Worm (Caenorhabditis elegans) whole organism, L3 larva: ENCODE measurements around the gene oef-1.

ENCODE experiments used
- R02D3.7 ChIP-seq: fragments of 150-350 bp; optimal IDR thresholded peaks from 2 replicates; lab custom pipeline; 2014; ENCODE audit warnings: missing biosample characterization, missing genetic modification characterization
- ZK546.5 ChIP-seq: sonication (generic microtip); optimal IDR thresholded peaks from 2 replicates; lab custom pipeline; 2017; ENCODE audit warnings: missing biosample characterization, missing genetic modification characterization
- aly-2 ChIP-seq: fragments of 150-350 bp; optimal IDR thresholded peaks from 2 replicates; lab custom pipeline; 2014; ENCODE audit warnings: missing biosample characterization, missing genetic modification characterization
- ama-1 ChIP-seq: fragments of 150-350 bp; optimal IDR thresholded peaks from 2 replicates; lab custom pipeline; 2018
- ceh-16 ChIP-seq: sonication (generic microtip); optimal IDR thresholded peaks from 2 replicates; lab custom pipeline; 2017; ENCODE audit warnings: missing biosample characterization, missing genetic modification characterization
- ceh-82 ChIP-seq: fragments of 150-350 bp; optimal IDR thresholded peaks from 2 replicates; lab custom pipeline; 2014; ENCODE audit warnings: missing biosample characterization, missing genetic modification characterization
- ceh-9 ChIP-seq: sonication (generic microtip); optimal IDR thresholded peaks from 2 replicates; lab custom pipeline; 2018; ENCODE audit warnings: missing biosample characterization, missing genetic modification characterization
- daf-12 ChIP-seq: fragments of 150-350 bp; optimal IDR thresholded peaks from 2 replicates; lab custom pipeline; 2014; ENCODE audit warnings: missing biosample characterization, missing genetic modification reagents, missing genetic modification characterization
- egl-27 ChIP-seq: sonication (generic microtip); optimal IDR thresholded peaks from 4 replicates; lab custom pipeline; 2017; ENCODE audit warnings: missing biosample characterization, missing genetic modification reagents, missing genetic modification characterization
- egl-5 ChIP-seq: fragments of 150-350 bp; optimal IDR thresholded peaks from 2 replicates; lab custom pipeline; 2017; ENCODE audit warnings: missing biosample characterization, missing genetic modification reagents, missing genetic modification characterization, inconsistent platforms
- elt-1 ChIP-seq: fragments of 150-350 bp; optimal IDR thresholded peaks from 2 replicates; lab custom pipeline; 2014; ENCODE audit warnings: missing biosample characterization, missing genetic modification characterization
- elt-2 ChIP-seq: sonication (generic microtip); optimal IDR thresholded peaks from 2 replicates; lab custom pipeline; 2016; ENCODE audit warnings: missing genetic modification reagents, mild to moderate bottlenecking, missing genetic modification characterization, missing compliant biosample characterization
- elt-3 ChIP-seq, 3 experiments: fragments of 150-350 bp in 1 of 3; sonication (generic microtip) in 2 of 3; optimal IDR thresholded peaks; 2 replicates in 2 of 3; 4 replicates in 1 of 3; lab custom pipeline; 2014 to 2017; ENCODE audit warnings: missing biosample characterization in 3 of 3, missing genetic modification characterization in 3 of 3
- eor-1 ChIP-seq, 2 experiments: fragments of 150-350 bp; optimal IDR thresholded peaks; 2 replicates each; lab custom pipeline; 2014 to 2018; ENCODE audit warnings: missing biosample characterization in 2 of 2, missing genetic modification characterization in 2 of 2
- fkh-10 ChIP-seq: sonication (generic microtip); optimal IDR thresholded peaks from 2 replicates; lab custom pipeline; 2017; ENCODE audit warnings: missing biosample characterization, missing genetic modification reagents, missing genetic modification characterization
- fos-1 ChIP-seq: fragments of 150-350 bp; optimal IDR thresholded peaks from 2 replicates; lab custom pipeline; 2014; ENCODE audit warnings: missing biosample characterization, missing genetic modification characterization
- hmg-11 ChIP-seq: sonication (generic microtip); optimal IDR thresholded peaks from 2 replicates; lab custom pipeline; 2016; ENCODE audit warnings: missing genetic modification characterization, missing compliant biosample characterization
- jun-1 ChIP-seq: fragments of 150-350 bp; optimal IDR thresholded peaks from 2 replicates; lab custom pipeline; 2014; ENCODE audit warnings: missing biosample characterization, missing genetic modification reagents, missing genetic modification characterization
- lin-15B ChIP-seq: fragments of 150-350 bp; optimal IDR thresholded peaks from 2 replicates; lab custom pipeline; 2014; ENCODE audit warnings: missing biosample characterization, missing genetic modification characterization
- lin-39 ChIP-seq: fragments of 150-350 bp; optimal IDR thresholded peaks from 2 replicates; lab custom pipeline; 2018; ENCODE audit warnings: missing biosample characterization, missing genetic modification reagents, missing genetic modification characterization
- lsy-12 ChIP-seq: sonication (generic microtip); optimal IDR thresholded peaks from 2 replicates; lab custom pipeline; 2016; ENCODE audit warnings: mild to moderate bottlenecking, missing genetic modification characterization, missing compliant biosample characterization
- mdl-1 ChIP-seq: fragments of 150-350 bp; optimal IDR thresholded peaks from 2 replicates; lab custom pipeline; 2014; ENCODE audit warnings: missing biosample characterization, missing genetic modification characterization
- mml-1 ChIP-seq: fragments of 150-350 bp; sonication (generic microtip); optimal IDR thresholded peaks from 3 replicates; lab custom pipeline; 2014; ENCODE audit warnings: missing biosample characterization, missing genetic modification characterization
- nfya-1 ChIP-seq: sonication (generic microtip); optimal IDR thresholded peaks from 2 replicates; lab custom pipeline; 2017; ENCODE audit warnings: missing genetic modification characterization, mild to moderate bottlenecking, missing compliant biosample characterization, antibody characterized with exemption, moderate library complexity; ENCODE audit not compliant: insufficient read depth
- nhr-11 ChIP-seq: fragments of 150-350 bp; optimal IDR thresholded peaks from 2 replicates; lab custom pipeline; 2014; ENCODE audit warnings: missing biosample characterization, missing genetic modification characterization
- nhr-12 ChIP-seq: fragments of 150-350 bp; optimal IDR thresholded peaks from 2 replicates; lab custom pipeline; 2014; ENCODE audit warnings: missing biosample characterization, missing genetic modification characterization
- nhr-23 ChIP-seq: fragments of 150-350 bp; optimal IDR thresholded peaks from 2 replicates; lab custom pipeline; 2014; ENCODE audit warnings: missing biosample characterization, missing genetic modification reagents, missing genetic modification characterization
- nhr-237 ChIP-seq: fragments of 150-350 bp; optimal IDR thresholded peaks from 2 replicates; lab custom pipeline; 2014; ENCODE audit warnings: missing biosample characterization, missing genetic modification characterization
- nhr-25 ChIP-seq: sonication (generic microtip); optimal IDR thresholded peaks from 2 replicates; lab custom pipeline; 2017; ENCODE audit warnings: missing biosample characterization, missing genetic modification characterization
- nhr-28 ChIP-seq: fragments of 150-350 bp; optimal IDR thresholded peaks from 2 replicates; lab custom pipeline; 2014; ENCODE audit warnings: missing biosample characterization, missing genetic modification characterization
- nhr-43 ChIP-seq: sonication (generic microtip); optimal IDR thresholded peaks from 2 replicates; lab custom pipeline; 2016; ENCODE audit warnings: mild to moderate bottlenecking, missing genetic modification characterization, missing compliant biosample characterization; ENCODE audit not compliant: poor library complexity, severe bottlenecking
- nhr-67 ChIP-seq: fragments of 150-350 bp; optimal IDR thresholded peaks from 2 replicates; lab custom pipeline; 2014; ENCODE audit warnings: missing biosample characterization, missing genetic modification characterization
- nhr-76 ChIP-seq: fragments of 150-350 bp; sonication (generic microtip); optimal IDR thresholded peaks from 5 replicates; lab custom pipeline; 2014; ENCODE audit warnings: missing biosample characterization, missing genetic modification characterization
- nhr-77 ChIP-seq: fragments of 150-350 bp; optimal IDR thresholded peaks from 2 replicates; lab custom pipeline; 2014; ENCODE audit warnings: missing biosample characterization, missing genetic modification characterization
- pha-4 ChIP-seq: fragments of 150-350 bp; optimal IDR thresholded peaks from 2 replicates; lab custom pipeline; 2014; ENCODE audit warnings: missing biosample characterization, missing genetic modification reagents, missing genetic modification characterization
- pqm-1 ChIP-seq: fragments of 150-350 bp; optimal IDR thresholded peaks from 2 replicates; lab custom pipeline; 2017; ENCODE audit warnings: missing biosample characterization, missing genetic modification characterization, inconsistent platforms
- sea-2 ChIP-seq: fragments of 150-350 bp; sonication (generic microtip); optimal IDR thresholded peaks from 4 replicates; lab custom pipeline; 2014; ENCODE audit warnings: missing biosample characterization, missing genetic modification reagents, missing genetic modification characterization
- skn-1 ChIP-seq: fragments of 150-350 bp; optimal IDR thresholded peaks from 2 replicates; lab custom pipeline; 2014; ENCODE audit warnings: missing biosample characterization, missing genetic modification characterization
- snpc-4 ChIP-seq: fragments of 150-350 bp; optimal IDR thresholded peaks from 2 replicates; lab custom pipeline; 2014; ENCODE audit warnings: missing biosample characterization, missing genetic modification characterization
- tbx-2 ChIP-seq: sonication (generic microtip); optimal IDR thresholded peaks from 2 replicates; lab custom pipeline; 2016; ENCODE audit warnings: mild to moderate bottlenecking, missing genetic modification characterization, missing compliant biosample characterization
- unc-39 ChIP-seq: sonication (generic microtip); optimal IDR thresholded peaks from 4 replicates; lab custom pipeline; 2017; ENCODE audit warnings: missing biosample characterization, missing genetic modification characterization
- unc-62 ChIP-seq: fragments of 150-350 bp; sonication (generic microtip); optimal IDR thresholded peaks from 4 replicates; lab custom pipeline; 2014; ENCODE audit warnings: missing biosample characterization, missing genetic modification reagents, missing genetic modification characterization
- zag-1 ChIP-seq: fragments of 150-350 bp; optimal IDR thresholded peaks from 2 replicates; lab custom pipeline; 2014; ENCODE audit warnings: missing biosample characterization, missing genetic modification characterization
- ztf-11 ChIP-seq: fragments of 150-350 bp; optimal IDR thresholded peaks from 2 replicates; lab custom pipeline; 2014; ENCODE audit warnings: missing biosample characterization, missing genetic modification characterization
- ztf-4 ChIP-seq: fragments of 150-350 bp; optimal IDR thresholded peaks from 2 replicates; lab custom pipeline; 2014; ENCODE audit warnings: missing biosample characterization, missing genetic modification characterization

The oef-1 gene

DNA sequence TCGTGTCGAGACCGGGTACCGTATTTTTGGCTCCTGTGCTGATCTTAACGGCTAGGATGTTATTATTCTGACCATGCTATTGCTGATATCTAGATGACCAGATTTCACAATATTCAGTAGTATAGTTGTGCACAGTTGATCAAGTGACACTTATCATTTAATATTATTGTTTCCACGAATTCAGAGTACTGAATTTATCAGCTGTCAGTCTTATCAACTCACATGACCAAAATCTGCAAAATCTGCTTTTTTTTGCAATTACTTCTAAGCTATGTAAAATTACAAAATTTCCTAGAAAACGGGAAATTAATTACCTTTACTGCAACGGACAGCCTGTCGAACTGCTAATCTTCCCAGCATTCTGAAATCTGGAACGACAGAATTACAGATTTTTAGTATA lies 2.2 kb downstream of the oef-1 start, which contains the start of gene pam-1:
TSS of gene pam-1 (minus strand) at position 368 of the 400 bp plus-strand sequence.
- peak; percentile 45 for TF ChIP-seq pqm-1
- no peak for TF ChIP-seq nhr-67 (tag; lab: Kevin White, UChicago)
- TF ChIP-seq, all 47 proteins: peak for 1

DNA sequence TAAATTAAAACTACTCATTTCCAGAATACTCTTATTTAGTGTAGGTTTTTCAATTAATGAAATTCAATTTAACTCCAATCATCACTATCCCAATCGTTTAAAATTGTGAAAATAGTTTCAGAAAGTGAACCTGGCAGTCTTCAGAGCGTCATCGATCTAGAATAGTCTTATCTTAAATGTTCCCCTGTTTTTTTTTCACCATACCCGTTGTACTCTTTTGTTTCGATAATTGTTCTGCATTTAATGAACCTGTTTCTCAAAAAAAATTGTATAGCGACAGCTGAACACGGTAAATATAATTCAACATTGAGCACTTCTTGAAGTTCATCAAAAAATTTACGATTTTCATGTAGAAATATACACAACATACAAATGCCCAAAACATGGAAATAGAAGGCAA lies 3.0 kb downstream of the oef-1 start:
- TF ChIP-seq zag-1 (tag; lab: Kevin White, UChicago) (no peak), tbx-2 (no peak), ztf-4 (no peak), pha-4 (tag; lab: Kevin White, UChicago) (no peak), elt-1 (tag; lab: Kevin White, UChicago) (no peak), elt-2 (peak; percentile 9), nhr-43 (tag; lab: Kevin White, UChicago) (peak; percentile 38), nhr-12 (no peak)
- TF ChIP-seq, all 47 proteins: peak for 2

DNA sequence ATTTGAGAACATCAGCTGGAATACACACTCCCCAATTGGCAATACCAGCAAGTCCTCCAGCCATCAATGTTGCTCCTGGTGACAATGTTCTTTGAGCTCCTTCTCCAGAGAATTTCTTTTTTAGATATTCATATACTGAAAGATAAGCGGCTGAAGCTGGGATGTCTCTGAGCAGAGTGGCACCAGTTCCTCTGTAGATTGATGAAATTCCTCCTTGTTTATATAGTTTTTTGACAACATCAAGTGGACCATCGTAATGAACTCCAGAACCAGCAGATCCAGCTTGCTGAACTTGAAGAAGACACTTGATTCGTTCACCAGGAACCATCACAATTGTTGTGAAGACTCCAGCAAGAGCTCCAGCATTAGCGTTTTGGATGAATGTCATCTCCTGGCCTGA lies 3.9 kb downstream of the oef-1 start:
- TF ChIP-seq nhr-43 (tag; lab: Kevin White, UChicago) (no peak), mdl-1 (tag; lab: Kevin White, UChicago) (no peak), mml-1 (tag; lab: Kevin White, UChicago) (no peak), nfya-1 (tag; lab: Kevin White, UChicago) (no peak), ceh-9 (tag; lab: Kevin White, UChicago) (no peak), zag-1 (tag; lab: Kevin White, UChicago) (no peak), nhr-28 (tag; lab: Kevin White, UChicago) (no peak), hmg-11 (no peak), egl-5 (tag; lab: Kevin White, UChicago) (no peak), snpc-4 (no peak), nhr-76 (no peak), elt-1 (tag; lab: Kevin White, UChicago) (no peak), nhr-25 (no peak), fos-1 (no peak)
- TF ChIP-seq, all 47 proteins: peak for 0

DNA sequence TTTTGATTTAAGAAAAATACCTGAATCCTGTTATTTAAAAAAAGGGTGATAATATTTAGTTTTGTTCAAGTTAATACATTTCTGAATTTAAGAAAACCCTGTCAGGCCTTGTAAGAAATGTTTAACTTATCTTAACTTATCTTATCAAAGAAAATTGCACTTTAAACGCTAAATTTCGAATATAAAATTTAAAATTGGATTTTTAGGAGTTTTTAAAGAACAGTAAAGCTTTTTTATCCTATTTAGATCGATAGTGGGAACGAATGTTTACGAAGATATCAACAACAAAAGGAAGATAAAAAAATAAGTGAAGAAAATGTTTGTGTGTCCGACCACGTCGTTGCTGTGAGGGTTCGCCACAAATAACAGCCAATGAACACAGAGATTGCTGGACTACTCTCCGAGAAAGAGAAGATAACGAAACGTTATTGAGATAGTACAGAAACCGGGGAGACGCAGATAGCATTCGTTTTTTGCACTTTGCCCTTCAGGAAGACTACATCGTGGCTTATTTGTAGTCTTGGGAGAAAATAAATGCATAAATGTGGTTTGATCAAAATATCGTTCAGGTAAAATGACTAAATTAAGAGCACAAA lies 4.8 kb downstream of the oef-1 start, which contains the start of gene dif-1:
TSS of gene dif-1 (minus strand) at position 51 of the 596 bp plus-strand sequence.
- TF ChIP-seq eor-1 (tag; optimal IDR thresholded peaks at IDR 0.05; lab: Kevin White, UChicago) (no peak), ceh-9 (tag; lab: Kevin White, UChicago) (no peak), lsy-12 (tag; lab: Kevin White, UChicago) (no peak), fkh-10 (GFP tag; lab: Kevin White, UChicago) (no peak), unc-39 (no peak), ceh-16 (tag; lab: Kevin White, UChicago) (no peak), hmg-11 (no peak), daf-12 (no peak), ztf-4 (no peak), aly-2 (no peak), elt-2 (peak; percentile 83), zag-1 (tag; lab: Kevin White, UChicago) (no peak), egl-27 (tag; lab: Kevin White, UChicago) (no peak), nhr-76 (no peak), unc-62 (GFP tag; lab: Kevin White, UChicago) (no peak), R02D3.7 (tag; lab: Kevin White, UChicago) (no peak), nhr-67 (tag; lab: Kevin White, UChicago) (no peak), mml-1 (tag; lab: Kevin White, UChicago) (no peak), lin-39 (no peak), nhr-28 (tag; lab: Kevin White, UChicago) (no peak), nhr-23 (no peak), sea-2 (GFP tag; lab: Kevin White, UChicago) (no peak), fos-1 (no peak), nhr-25 (no peak), lin-15B (tag; lab: Kevin White, UChicago) (no peak), nhr-77 (tag; lab: Kevin White, UChicago) (no peak), nfya-1 (tag; lab: Kevin White, UChicago) (peak; percentile 93), snpc-4 (peak; percentile 41), nhr-237 (no peak), ZK546.5 (no peak), skn-1 (peak; percentile 21), nhr-11 (tag; lab: Kevin White, UChicago) (no peak), egl-5 (tag; lab: Kevin White, UChicago) (no peak), nhr-12 (no peak), mdl-1 (tag; lab: Kevin White, UChicago) (no peak), elt-3 (tag; optimal IDR thresholded peaks at IDR 0.05; lab: Kevin White, UChicago) (no peak), ceh-82 (tag; lab: Kevin White, UChicago) (no peak), jun-1 (peak; percentile 65), pqm-1 (peak; percentile 70), elt-1 (tag; lab: Kevin White, UChicago) (no peak), ama-1 (lab: Kevin White, UChicago) (peak; percentile 59), ztf-11 (tag; lab: Kevin White, UChicago) (no peak), nhr-43 (tag; lab: Kevin White, UChicago) (no peak)
